Worm (Caenorhabditis elegans) whole organism, L2 larva: ENCODE measurements around the gene sshk-1.

Experiments
- C34F6.9 ChIP-seq: fragments of 150-350 bp; optimal IDR thresholded peaks from 2 replicates; lab custom pipeline; 2014; ENCODE audit warnings: missing biosample characterization, missing genetic modification characterization
- F13H6.1 ChIP-seq: sonication (generic microtip); optimal IDR thresholded peaks from 2 replicates; lab custom pipeline; 2016; ENCODE audit warnings: missing genetic modification characterization, missing compliant biosample characterization
- Y55F3AM.14 ChIP-seq: fragments of 200-800 bp; sonication (Bioruptor generic); optimal IDR thresholded peaks from 2 replicates; lab custom pipeline; 2018; ENCODE audit warnings: mild to moderate bottlenecking, missing genetic modification characterization, missing compliant biosample characterization
- ZK546.5 ChIP-seq: sonication (generic microtip); optimal IDR thresholded peaks from 2 replicates; lab custom pipeline; 2017; ENCODE audit warnings: missing biosample characterization, missing genetic modification characterization
- aly-2 ChIP-seq: fragments of 150-350 bp; optimal IDR thresholded peaks from 2 replicates; lab custom pipeline; 2014; ENCODE audit warnings: missing biosample characterization, missing genetic modification characterization
- ceh-16 ChIP-seq: fragments of 150-350 bp; optimal IDR thresholded peaks from 2 replicates; lab custom pipeline; 2014; ENCODE audit warnings: missing biosample characterization, missing genetic modification characterization
- ceh-82 ChIP-seq: fragments of 150-350 bp; optimal IDR thresholded peaks from 2 replicates; lab custom pipeline; 2014; ENCODE audit warnings: missing biosample characterization, missing genetic modification characterization
- crh-2 ChIP-seq: sonication (generic microtip); optimal IDR thresholded peaks from 2 replicates; lab custom pipeline; 2017; ENCODE audit warnings: missing biosample characterization, missing genetic modification characterization
- dmd-4 ChIP-seq: sonication (generic microtip); optimal IDR thresholded peaks from 2 replicates; lab custom pipeline; 2017; ENCODE audit warnings: missing biosample characterization, missing genetic modification characterization
- egl-27 ChIP-seq: sonication (generic microtip); optimal IDR thresholded peaks from 3 replicates; lab custom pipeline; 2017; ENCODE audit warnings: missing biosample characterization, missing genetic modification reagents, missing genetic modification characterization
- elt-1 ChIP-seq: fragments of 150-350 bp; optimal IDR thresholded peaks from 2 replicates; lab custom pipeline; 2014; ENCODE audit warnings: missing biosample characterization, missing genetic modification characterization
- elt-3 ChIP-seq: sonication (generic microtip); optimal IDR thresholded peaks from 2 replicates; lab custom pipeline; 2017; ENCODE audit warnings: missing biosample characterization, missing genetic modification characterization
- fos-1 ChIP-seq: fragments of 150-350 bp; optimal IDR thresholded peaks from 2 replicates; lab custom pipeline; 2014; ENCODE audit warnings: missing biosample characterization, missing genetic modification characterization
- lin-11 ChIP-seq: fragments of 150-350 bp; sonication (generic microtip); optimal IDR thresholded peaks from 2 replicates; lab custom pipeline; 2014; ENCODE audit warnings: missing biosample characterization, missing genetic modification characterization, inconsistent platforms, mixed read lengths
- lin-13 ChIP-seq: fragments of 150-350 bp; optimal IDR thresholded peaks from 2 replicates; lab custom pipeline; 2014; ENCODE audit warnings: missing biosample characterization, missing genetic modification reagents, missing genetic modification characterization
- lin-39 ChIP-seq: fragments of 150-350 bp; optimal IDR thresholded peaks from 2 replicates; lab custom pipeline; 2014; ENCODE audit warnings: missing biosample characterization, missing genetic modification reagents, missing genetic modification characterization
- lsy-2 ChIP-seq, 2 experiments: fragments of 150-350 bp in 1 of 2; sonication (generic microtip) in 1 of 2; optimal IDR thresholded peaks; 2 replicates each; lab custom pipeline; 2014 to 2017; ENCODE audit warnings: missing biosample characterization in 2 of 2, missing genetic modification characterization in 2 of 2
- mab-5 ChIP-seq: fragments of 150-350 bp; optimal IDR thresholded peaks from 2 replicates; lab custom pipeline; 2014; ENCODE audit warnings: missing biosample characterization, missing genetic modification characterization
- mbf-1 ChIP-seq: sonication (generic microtip); optimal IDR thresholded peaks from 2 replicates; lab custom pipeline; 2017; ENCODE audit warnings: missing biosample characterization, missing genetic modification characterization
- mdl-1 ChIP-seq, 2 experiments: fragments of 150-350 bp in 1 of 2; sonication (generic microtip) in 1 of 2; optimal IDR thresholded peaks; 2 replicates each; lab custom pipeline; 2017; ENCODE audit warnings: missing biosample characterization in 2 of 2, missing genetic modification characterization in 2 of 2
- nhr-10 ChIP-seq: sonication (generic microtip); optimal IDR thresholded peaks from 2 replicates; lab custom pipeline; 2017; ENCODE audit warnings: missing biosample characterization, missing genetic modification characterization
- nhr-11 ChIP-seq: fragments of 150-350 bp; optimal IDR thresholded peaks from 2 replicates; lab custom pipeline; 2014; ENCODE audit warnings: missing biosample characterization, missing genetic modification characterization
- nhr-21 ChIP-seq: fragments of 150-350 bp; optimal IDR thresholded peaks from 2 replicates; lab custom pipeline; 2014; ENCODE audit warnings: missing biosample characterization, missing genetic modification characterization
- nhr-23 ChIP-seq: fragments of 150-350 bp; optimal IDR thresholded peaks from 2 replicates; lab custom pipeline; 2014; ENCODE audit warnings: missing biosample characterization, missing genetic modification reagents, missing genetic modification characterization
- nhr-237 ChIP-seq: fragments of 150-350 bp; optimal IDR thresholded peaks from 2 replicates; lab custom pipeline; 2014; ENCODE audit warnings: missing biosample characterization, missing genetic modification characterization
- nhr-25 ChIP-seq: fragments of 150-350 bp; sonication (generic microtip); optimal IDR thresholded peaks from 3 replicates; lab custom pipeline; 2014; ENCODE audit warnings: missing biosample characterization, missing genetic modification characterization
- nhr-6 ChIP-seq: fragments of 150-350 bp; optimal IDR thresholded peaks from 2 replicates; lab custom pipeline; 2014; ENCODE audit warnings: missing biosample characterization, missing genetic modification characterization
- nhr-77 ChIP-seq: fragments of 150-350 bp; optimal IDR thresholded peaks from 2 replicates; lab custom pipeline; 2014; ENCODE audit warnings: missing biosample characterization, missing genetic modification characterization
- peb-1 ChIP-seq: fragments of 150-350 bp; optimal IDR thresholded peaks from 2 replicates; lab custom pipeline; 2014; ENCODE audit warnings: missing biosample characterization, missing genetic modification characterization
- sem-4 ChIP-seq: fragments of 150-350 bp; optimal IDR thresholded peaks from 2 replicates; lab custom pipeline; 2014; ENCODE audit warnings: missing biosample characterization, missing genetic modification reagents, missing genetic modification characterization
- skn-1 ChIP-seq: sonication (generic microtip); optimal IDR thresholded peaks from 2 replicates; lab custom pipeline; 2017; ENCODE audit warnings: missing biosample characterization, missing genetic modification characterization
- sma-9 ChIP-seq, 2 experiments: fragments of 150-350 bp in 1 of 2; sonication (generic microtip) in 1 of 2; optimal IDR thresholded peaks; 2 replicates each; lab custom pipeline; 2014 to 2016; ENCODE audit warnings: missing genetic modification characterization in 2 of 2, mild to moderate bottlenecking in 1 of 2, missing biosample characterization in 1 of 2, missing compliant biosample characterization in 1 of 2, missing genetic modification reagents in 1 of 2, moderate library complexity in 1 of 2
- snpc-4 ChIP-seq: fragments of 150-350 bp; optimal IDR thresholded peaks from 2 replicates; lab custom pipeline; 2014; ENCODE audit warnings: missing biosample characterization, missing genetic modification characterization
- unc-39 ChIP-seq: fragments of 150-350 bp; optimal IDR thresholded peaks from 2 replicates; lab custom pipeline; 2014; ENCODE audit warnings: missing biosample characterization, missing genetic modification characterization
- unc-55 ChIP-seq: fragments of 150-350 bp; sonication (generic microtip); optimal IDR thresholded peaks from 3 replicates; lab custom pipeline; 2014; ENCODE audit warnings: missing biosample characterization, missing genetic modification reagents, missing genetic modification characterization
- unc-62 ChIP-seq: fragments of 150-350 bp; optimal IDR thresholded peaks from 2 replicates; lab custom pipeline; 2014; ENCODE audit warnings: missing biosample characterization, missing genetic modification reagents, missing genetic modification characterization
- zag-1 ChIP-seq: fragments of 150-350 bp; optimal IDR thresholded peaks from 2 replicates; lab custom pipeline; 2014; ENCODE audit warnings: missing biosample characterization, missing genetic modification characterization
- ztf-1 ChIP-seq: fragments of 200-800 bp; sonication (Bioruptor generic); conservative IDR thresholded peaks from 2 replicates; pipeline ENCODE4 v1.3.6; 2022; ENCODE audit warnings: missing genetic modification characterization, missing compliant biosample characterization
- ztf-11 ChIP-seq: sonication (generic microtip); optimal IDR thresholded peaks from 2 replicates; lab custom pipeline; 2017; ENCODE audit warnings: missing biosample characterization, missing genetic modification characterization
- ztf-4 ChIP-seq: fragments of 150-350 bp; optimal IDR thresholded peaks from 2 replicates; lab custom pipeline; 2014; ENCODE audit warnings: missing biosample characterization, missing genetic modification characterization

The sshk-1 gene

DNA sequence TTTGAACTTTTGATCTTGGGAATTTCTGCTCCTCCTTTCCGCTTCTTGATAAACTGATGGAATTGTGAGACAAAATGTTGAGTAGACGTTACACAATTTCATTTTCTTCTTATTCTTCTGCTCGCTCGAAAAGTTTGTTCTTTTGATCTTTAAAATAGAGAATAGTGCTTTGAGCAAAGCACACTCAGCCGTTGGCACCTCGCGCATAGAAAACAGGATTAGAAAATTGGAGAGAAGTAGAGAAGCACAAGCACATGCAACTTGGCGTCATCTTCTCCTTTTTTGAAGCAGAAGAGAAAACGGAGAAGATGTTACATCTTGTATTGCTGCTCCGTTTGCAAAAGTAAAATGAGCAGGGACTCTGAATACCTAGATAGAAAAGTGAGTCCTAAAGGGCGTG is 33.8 kb upstream of the sshk-1 start (continued):
- TF ChIP-seq elt-3 (tag; lab: Kevin White, UChicago) = no peak
- no peak for TF ChIP-seq mbf-1
- no peak for TF ChIP-seq nhr-10 (tag; lab: Kevin White, UChicago)
- peak; percentile 84 for TF ChIP-seq sma-9 (GFP tag; optimal IDR thresholded peaks at IDR 0.05; lab: Kevin White, UChicago)
- no peak for TF ChIP-seq sma-9 (tag; optimal IDR thresholded peaks at IDR 0.05; lab: Kevin White, UChicago)
- peak; percentile 63 to 88 for TF ChIP-seq mdl-1 (tag; optimal IDR thresholded peaks at IDR 0.05; lab: Kevin White, UChicago)
- TF ChIP-seq crh-2 (tag; lab: Kevin White, UChicago) = peak; percentile 82
- TF ChIP-seq Y55F3AM.14 (GFP tag; lab: Kevin White, UChicago) = no peak
- TF ChIP-seq skn-1 (tag; lab: Kevin White, UChicago) = no peak
- TF ChIP-seq lin-39 (tag; lab: Kevin White, UChicago) = no peak

DNA sequence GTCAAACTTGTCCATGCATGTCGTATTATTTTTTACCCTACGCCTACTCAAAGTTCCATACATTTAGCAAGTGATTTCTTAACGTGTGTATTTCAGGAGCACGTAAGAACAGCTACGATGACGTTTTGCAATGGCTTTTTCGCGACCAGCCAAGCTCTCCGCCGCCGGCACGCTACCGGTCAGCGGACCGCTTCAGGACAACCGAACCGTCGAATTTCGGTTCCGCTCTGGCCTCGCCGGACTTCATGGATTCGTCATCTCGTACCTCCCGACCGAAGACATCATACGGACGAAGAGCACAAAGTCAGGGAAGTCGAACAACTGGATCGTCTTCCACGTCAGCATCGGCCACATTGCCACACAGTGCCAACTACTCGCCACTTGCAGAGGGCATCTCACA is 32.3 kb upstream of the sshk-1 start:
- TF ChIP-seq nhr-6 (tag; lab: Kevin White, UChicago) = no peak
- no peak for TF ChIP-seq fos-1
- no peak for TF ChIP-seq crh-2 (tag; lab: Kevin White, UChicago)
- no peak for TF ChIP-seq aly-2 (tag; lab: Kevin White, UChicago)
- TF ChIP-seq C34F6.9 (tag; lab: Kevin White, UChicago) = no peak
- no peak for TF ChIP-seq sem-4 (tag; lab: Kevin White, UChicago)
- no peak for TF ChIP-seq nhr-23 (tag; lab: Kevin White, UChicago)
- TF ChIP-seq lin-39 (tag; lab: Kevin White, UChicago) = no peak
- TF ChIP-seq ceh-82 = no peak
- TF ChIP-seq lin-11 = no peak
- TF ChIP-seq elt-3 (tag; lab: Kevin White, UChicago) = no peak
- TF ChIP-seq skn-1 (tag; lab: Kevin White, UChicago) = no peak
- TF ChIP-seq mbf-1 = no peak
- TF ChIP-seq ztf-11 = no peak
- TF ChIP-seq, all 48 proteins: peak for 0

DNA sequence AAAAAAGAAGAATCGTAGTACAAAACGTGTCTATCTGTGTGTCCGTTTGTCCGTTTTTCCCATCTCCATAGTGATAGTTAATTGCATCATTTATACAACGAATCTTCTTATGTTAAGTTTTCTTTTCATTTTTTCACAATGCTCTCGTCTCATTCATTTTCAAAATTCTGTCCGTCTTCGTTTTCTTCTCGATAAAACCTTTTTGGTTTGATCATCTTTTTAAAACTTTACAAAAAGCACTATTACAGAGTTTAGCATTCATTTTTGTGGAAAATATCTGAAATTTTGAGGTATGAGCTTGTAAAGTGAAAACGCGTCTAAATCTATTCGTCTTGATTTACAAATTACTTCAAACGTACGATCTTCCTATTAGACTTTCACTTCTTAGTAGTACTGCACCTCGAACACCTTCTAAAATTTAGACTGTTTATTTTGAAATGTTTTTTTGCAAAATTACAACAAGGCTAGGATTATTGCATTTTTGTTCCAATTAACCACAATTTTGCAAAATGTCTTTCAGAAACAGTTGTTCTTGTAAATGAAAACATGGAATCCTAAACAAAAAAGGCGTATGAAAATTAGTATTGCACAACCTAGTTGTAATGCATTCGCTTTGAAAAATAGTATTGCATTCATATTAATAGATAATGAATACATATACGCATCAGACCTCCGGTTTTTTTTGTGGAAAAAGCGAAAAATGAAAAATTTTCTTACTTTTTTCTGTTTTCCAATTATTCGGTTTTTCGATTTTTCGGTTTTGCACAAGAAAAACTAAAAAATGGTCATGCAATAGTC is 30.7 kb upstream of the sshk-1 start:
- TF ChIP-seq ztf-4 (tag; lab: Kevin White, UChicago) = peak; percentile 38
- TF ChIP-seq nhr-10 (tag; lab: Kevin White, UChicago) = no peak
- TF ChIP-seq C34F6.9 (tag; lab: Kevin White, UChicago) = peak; percentile 15
- peak; percentile 11 to 19 for TF ChIP-seq lsy-2 (tag; optimal IDR thresholded peaks at IDR 0.05; lab: Kevin White, UChicago)
- TF ChIP-seq nhr-25 = peak; percentile 45
- TF ChIP-seq nhr-21 (tag; lab: Kevin White, UChicago) = peak; percentile 23
- no peak for TF ChIP-seq nhr-6 (tag; lab: Kevin White, UChicago)

DNA sequence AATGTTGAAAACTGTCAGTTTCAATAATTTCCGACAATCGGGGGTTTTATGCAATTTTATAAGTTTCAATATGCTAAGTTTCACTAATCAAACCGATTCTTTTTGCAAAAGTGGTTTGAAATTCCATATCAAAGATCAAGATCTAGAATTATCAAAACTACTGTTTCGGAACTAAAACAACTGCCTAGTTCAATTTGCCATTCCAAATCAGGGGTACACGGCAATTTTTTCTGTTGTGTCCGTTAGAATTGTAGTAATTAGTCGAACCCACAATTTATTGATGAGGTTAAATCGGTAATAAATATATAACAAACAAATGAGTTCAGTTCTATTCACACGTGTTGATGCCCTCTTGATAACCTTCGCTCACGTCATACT is 30.1 kb upstream of the sshk-1 start:
- TF ChIP-seq nhr-237 (no peak), lin-39 (tag; lab: Kevin White, UChicago) (no peak), nhr-21 (tag; lab: Kevin White, UChicago) (no peak), lsy-2 (tag; optimal IDR thresholded peaks at IDR 0.05; lab: Kevin White, UChicago) (no peak), C34F6.9 (tag; lab: Kevin White, UChicago) (no peak), dmd-4 (tag; lab: Kevin White, UChicago) (no peak)

DNA sequence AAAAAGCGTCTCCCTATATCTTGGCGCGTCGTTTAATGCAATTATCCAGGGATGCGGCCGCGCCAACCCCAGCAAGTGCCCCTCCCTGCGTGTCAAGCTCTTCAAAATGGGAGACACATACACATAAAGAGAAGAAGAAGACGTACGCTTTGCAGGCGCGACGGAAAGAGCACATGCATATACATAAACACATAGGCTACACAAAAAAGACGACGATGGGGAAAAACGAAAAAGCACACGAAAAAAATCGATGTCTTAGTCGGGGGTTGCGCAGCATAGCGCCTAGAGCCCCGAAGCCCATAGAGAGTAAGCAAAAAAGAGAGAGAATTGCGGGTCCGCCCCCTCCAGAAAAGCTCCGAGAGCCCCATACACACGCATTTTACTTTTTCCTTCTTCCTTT is 26.8 kb upstream of the sshk-1 start, which contains the start of gene tpan-1:
TSS of gene tpan-1 (plus strand) at position 398 of the 400 bp plus-strand sequence.
- no peak for TF ChIP-seq unc-62 (GFP tag; lab: Kevin White, UChicago)
- no peak for TF ChIP-seq fos-1
- peak; percentile 85 for TF ChIP-seq zag-1
- TF ChIP-seq nhr-25 = no peak
- TF ChIP-seq ztf-11 = no peak
- no peak for TF ChIP-seq lin-13 (GFP tag; lab: Kevin White, UChicago)
- no peak for TF ChIP-seq ZK546.5 (tag; lab: Kevin White, UChicago)
- no peak for TF ChIP-seq mbf-1
- TF ChIP-seq nhr-6 (tag; lab: Kevin White, UChicago) = no peak
- no peak for TF ChIP-seq snpc-4
- TF ChIP-seq ztf-1 (GFP tag; lab: Robert Waterston, UW) = 0 out of 2 replicates have a peak, but pooled peaks have one; percentile 79
- TF ChIP-seq nhr-10 (tag; lab: Kevin White, UChicago) = no peak
- peak; percentile 75 for TF ChIP-seq lin-11
- peak; percentile 16 for TF ChIP-seq egl-27
- no peak for TF ChIP-seq nhr-11 (tag; lab: Kevin White, UChicago)
- peak; percentile 53 for TF ChIP-seq F13H6.1 (tag; lab: Kevin White, UChicago)
- peak; percentile 90 for TF ChIP-seq unc-55
- no peak for TF ChIP-seq ceh-16 (tag; lab: Kevin White, UChicago)
- peak; percentile 29 to 57 for TF ChIP-seq lsy-2 (tag; optimal IDR thresholded peaks at IDR 0.05; lab: Kevin White, UChicago)
- peak; percentile 22 for TF ChIP-seq mab-5 (tag; lab: Kevin White, UChicago)
- TF ChIP-seq mdl-1 (tag; optimal IDR thresholded peaks at IDR 0.05; lab: Kevin White, UChicago) = peak in 1 of 2 experiments; percentile 73
- peak; percentile 36 for TF ChIP-seq sem-4 (tag; lab: Kevin White, UChicago)
- TF ChIP-seq elt-1 = no peak
- peak; percentile 91 for TF ChIP-seq Y55F3AM.14 (GFP tag; lab: Kevin White, UChicago)
- TF ChIP-seq crh-2 (tag; lab: Kevin White, UChicago) = peak; percentile 76
- TF ChIP-seq elt-3 (tag; lab: Kevin White, UChicago) = no peak
- TF ChIP-seq nhr-77 (tag; lab: Kevin White, UChicago) = no peak
- TF ChIP-seq unc-39 (tag; lab: Kevin White, UChicago) = no peak
- no peak for TF ChIP-seq peb-1 (tag; lab: Kevin White, UChicago)
- no peak for TF ChIP-seq nhr-23 (tag; lab: Kevin White, UChicago)
- TF ChIP-seq ceh-82 = no peak
- TF ChIP-seq sma-9 (GFP tag; optimal IDR thresholded peaks at IDR 0.05; lab: Kevin White, UChicago) = no peak
- TF ChIP-seq sma-9 (tag; optimal IDR thresholded peaks at IDR 0.05; lab: Kevin White, UChicago) = no peak
